Fruit fly (Drosophila melanogaster) whole organism, embryonic: ENCODE data around the gene CG12702.
A peak's percentile ranks its signal among the peaks of the same experiment; 100 is the strongest.

Experiments used
- ATbp ChIP-seq: fragments of 200-800 bp; sonication (Bioruptor generic); optimal IDR thresholded peaks from 2 replicates; lab custom pipeline; 2017; ENCODE audit warnings: missing biosample characterization, mild to moderate bottlenecking, missing genetic modification characterization, missing genetic modification reagents
- B-H2 ChIP-seq: fragments of 200-800 bp; sonication (Bioruptor generic); optimal IDR thresholded peaks from 2 replicates; lab custom pipeline; 2018; ENCODE audit warnings: missing biosample characterization, mild to moderate bottlenecking, missing genetic modification characterization
- CG10209 ChIP-seq: fragments of 200-800 bp; sonication (Bioruptor generic); optimal IDR thresholded peaks from 3 replicates; lab custom pipeline; 2017; ENCODE audit warnings: missing biosample characterization, mild to moderate bottlenecking, missing genetic modification characterization, missing genetic modification reagents
- CG1024 ChIP-seq: fragments of 200-800 bp; sonication (Bioruptor generic); IDR thresholded peaks from 2 replicates; pipeline ENCODE4 v1.3.6; 2022; ENCODE audit warnings: missing biosample characterization, missing genetic modification characterization
- CG10543 ChIP-seq: fragments of 200-800 bp; sonication (Bioruptor generic); optimal IDR thresholded peaks from 3 replicates; lab custom pipeline; 2017; ENCODE audit warnings: missing biosample characterization, mild to moderate bottlenecking, missing genetic modification characterization, moderate library complexity
- CG11398 ChIP-seq: fragments of 200-800 bp; sonication (Bioruptor generic); optimal IDR thresholded peaks from 2 replicates; lab custom pipeline; 2016; ENCODE audit warnings: missing biosample characterization, missing genetic modification characterization
- CG14441 ChIP-seq: fragments of 200-800 bp; sonication (Bioruptor generic); IDR thresholded peaks from 2 replicates; pipeline ENCODE4 v1.3.6; 2022; ENCODE audit warnings: missing biosample characterization, missing genetic modification characterization
- CG1602 ChIP-seq: fragments of 200-800 bp; sonication (Bioruptor generic); optimal IDR thresholded peaks from 3 replicates; lab custom pipeline; 2016; ENCODE audit warnings: missing biosample characterization, missing genetic modification characterization
- CG16779 ChIP-seq: fragments of 200-800 bp; sonication (Bioruptor generic); IDR thresholded peaks from 2 replicates; pipeline ENCODE4 v1.3.6; 2022; ENCODE audit warnings: missing biosample characterization, missing genetic modification characterization
- CG2712 ChIP-seq: fragments of 200-800 bp; optimal IDR thresholded peaks from 3 replicates; lab custom pipeline; 2019; ENCODE audit warnings: missing biosample characterization, mild to moderate bottlenecking, missing genetic modification characterization, moderate library complexity
- CG30431 ChIP-seq: fragments of 200-800 bp; sonication (Bioruptor generic); optimal IDR thresholded peaks from 2 replicates; lab custom pipeline; 2017; ENCODE audit warnings: missing biosample characterization, missing genetic modification characterization
- CG3407 ChIP-seq: fragments of 200-800 bp; sonication (Bioruptor generic); optimal IDR thresholded peaks from 2 replicates; lab custom pipeline; 2018; ENCODE audit warnings: missing biosample characterization, mild to moderate bottlenecking, missing genetic modification characterization
- CG4424 ChIP-seq: fragments of 200-800 bp; sonication (Bioruptor generic); optimal IDR thresholded peaks from 3 replicates; lab custom pipeline; 2016; ENCODE audit warnings: missing biosample characterization, missing genetic modification characterization
- CG5245 ChIP-seq: fragments of 200-800 bp; sonication (Bioruptor generic); optimal IDR thresholded peaks from 3 replicates; lab custom pipeline; 2016; ENCODE audit warnings: missing biosample characterization, missing genetic modification characterization
- CG7271 ChIP-seq: fragments of 200-800 bp; sonication (Bioruptor generic); optimal IDR thresholded peaks from 2 replicates; lab custom pipeline; 2018; ENCODE audit warnings: missing biosample characterization, mild to moderate bottlenecking, missing genetic modification characterization, moderate library complexity
- CG7372 ChIP-seq: fragments of 200-800 bp; sonication (Bioruptor generic); IDR thresholded peaks from 2 replicates; pipeline ENCODE4 v1.3.6; 2022; ENCODE audit warnings: missing biosample characterization, missing genetic modification characterization
- CG7928 ChIP-seq: fragments of 200-800 bp; sonication (Bioruptor generic); optimal IDR thresholded peaks from 2 replicates; lab custom pipeline; 2017; ENCODE audit warnings: missing biosample characterization, mild to moderate bottlenecking, missing genetic modification characterization
- CG9437 ChIP-seq: fragments of 200-800 bp; sonication (Bioruptor generic); optimal IDR thresholded peaks from 2 replicates; lab custom pipeline; 2018; ENCODE audit warnings: missing biosample characterization, mild to moderate bottlenecking, missing genetic modification characterization
- CG9609 ChIP-seq: fragments of 200-800 bp; sonication (Bioruptor generic); optimal IDR thresholded peaks from 3 replicates; lab custom pipeline; 2016; ENCODE audit warnings: missing biosample characterization, missing genetic modification characterization
- Ets65A ChIP-seq: fragments of 200-800 bp; sonication (Bioruptor generic); peaks from one replicate; lab custom pipeline; 2016; ENCODE audit warnings: missing biosample characterization, missing genetic modification characterization
- Fer3 ChIP-seq: fragments of 200-800 bp; sonication (Bioruptor generic); optimal IDR thresholded peaks from 2 replicates; lab custom pipeline; 2018; ENCODE audit warnings: missing biosample characterization, mild to moderate bottlenecking, missing genetic modification characterization, moderate library complexity
- H2.0 ChIP-seq: fragments of 200-800 bp; sonication (Bioruptor generic); IDR thresholded peaks from 2 replicates; pipeline ENCODE4 v1.3.6; 2022; ENCODE audit warnings: missing biosample characterization, missing genetic modification characterization
- Hey ChIP-seq: fragments of 200-800 bp; sonication (Bioruptor generic); optimal IDR thresholded peaks from 3 replicates; lab custom pipeline; 2018; ENCODE audit warnings: missing biosample characterization, mild to moderate bottlenecking, missing genetic modification characterization
- Hr78 ChIP-seq, 2 experiments: fragments of 200-800 bp in 1 of 2; fragments of >200 bp in 1 of 2; sonication (Bioruptor generic) in 1 of 2; optimal IDR thresholded peaks; 2 replicates each; lab custom pipeline; 2017 to 2019; ENCODE audit warnings: missing biosample characterization in 2 of 2, missing genetic modification characterization in 2 of 2, mild to moderate bottlenecking in 1 of 2, moderate library complexity in 1 of 2
- Jarid2 ChIP-seq: fragments of 200-800 bp; sonication (Bioruptor generic); optimal IDR thresholded peaks from 3 replicates; lab custom pipeline; 2017; ENCODE audit warnings: mild to moderate bottlenecking, missing biosample characterization, missing genetic modification reagents, missing genetic modification characterization
- Mad ChIP-seq: fragments of 200-800 bp; sonication (Bioruptor generic); optimal IDR thresholded peaks from 2 replicates; lab custom pipeline; 2016; ENCODE audit warnings: missing biosample characterization, missing genetic modification characterization
- Myb ChIP-seq: fragments of 200-800 bp; sonication (Bioruptor generic); optimal IDR thresholded peaks from 2 replicates; lab custom pipeline; 2016; ENCODE audit warnings: missing biosample characterization, missing genetic modification characterization
- Oaz ChIP-seq: fragments of 200-800 bp; sonication (Bioruptor generic); IDR thresholded peaks from 2 replicates; pipeline ENCODE4 v1.3.6; 2022; ENCODE audit warnings: missing biosample characterization, missing genetic modification characterization
- Sox102F ChIP-seq: fragments of 200-800 bp; sonication (Bioruptor generic); optimal IDR thresholded peaks from 2 replicates; lab custom pipeline; 2018; ENCODE audit warnings: missing biosample characterization, mild to moderate bottlenecking, missing genetic modification characterization, moderate library complexity
- Sry-δ ChIP-seq: fragments of 200-800 bp; sonication (Bioruptor generic); optimal IDR thresholded peaks from 2 replicates; lab custom pipeline; 2016; ENCODE audit warnings: missing biosample characterization, missing genetic modification characterization
- amos ChIP-seq: fragments of 200-800 bp; sonication (Bioruptor generic); IDR thresholded peaks from 2 replicates; pipeline ENCODE4 v1.3.6; 2022; ENCODE audit warnings: missing biosample characterization, missing genetic modification characterization; ENCODE audit not compliant: partially characterized antibody
- bcd ChIP-seq: fragments of 200-800 bp; sonication (Bioruptor generic); optimal IDR thresholded peaks from 2 replicates; lab custom pipeline; 2017; ENCODE audit warnings: missing biosample characterization, mild to moderate bottlenecking, missing genetic modification characterization
- chinmo ChIP-seq: fragments of 200-800 bp; sonication (Bioruptor generic); IDR thresholded peaks from 4 replicates; pipeline ENCODE4 v1.3.6; 2022; ENCODE audit warnings: missing biosample characterization, missing genetic modification characterization; ENCODE audit not compliant: partially characterized antibody
- disco-r ChIP-seq: fragments of 200-800 bp; sonication (Bioruptor generic); optimal IDR thresholded peaks from 2 replicates; lab custom pipeline; 2016; ENCODE audit warnings: missing biosample characterization, missing genetic modification characterization
- dmrt11E ChIP-seq: fragments of 200-800 bp; sonication (Bioruptor generic); optimal IDR thresholded peaks from 3 replicates; lab custom pipeline; 2018; ENCODE audit warnings: missing biosample characterization, mild to moderate bottlenecking, missing genetic modification characterization, moderate library complexity
- fd102C ChIP-seq: fragments of 200-800 bp; sonication (Bioruptor generic); optimal IDR thresholded peaks from 2 replicates; lab custom pipeline; 2018; ENCODE audit warnings: missing biosample characterization, mild to moderate bottlenecking, missing genetic modification characterization, moderate library complexity
- mirr ChIP-seq: fragments of 200-800 bp; sonication (Bioruptor generic); optimal IDR thresholded peaks from 3 replicates; lab custom pipeline; 2018; ENCODE audit warnings: missing biosample characterization, mild to moderate bottlenecking, missing genetic modification characterization
- otp ChIP-seq: fragments of 200-800 bp; sonication (Bioruptor generic); IDR thresholded peaks from 3 replicates; pipeline ENCODE4, ENCODE4 v1.3.6; 2022; ENCODE audit warnings: missing biosample characterization, missing genetic modification characterization
- prd ChIP-seq, 3 experiments: fragments of >200 bp in 2 of 3; fragments of 200-800 bp in 1 of 3; sonication (Bioruptor generic) in 1 of 3; optimal IDR thresholded peaks in 2 of 3; IDR thresholded peaks in 1 of 3; 2 replicates in 2 of 3; 3 replicates in 1 of 3; pipeline versions ENCODE4 v1.3.6 to Lab custom; 2017 to 2022; ENCODE audit warnings: missing biosample characterization in 1 of 3, missing genetic modification characterization in 1 of 3
- ranshi ChIP-seq: fragments of 200-800 bp; sonication (Bioruptor generic); IDR thresholded peaks from 2 replicates; pipeline ENCODE4 v1.3.6; 2022; ENCODE audit warnings: missing biosample characterization, missing genetic modification characterization
- rib ChIP-seq: fragments of 200-800 bp; sonication (Bioruptor generic); IDR thresholded peaks from 2 replicates; pipeline ENCODE4 v1.3.6; 2022; ENCODE audit warnings: missing biosample characterization, missing genetic modification characterization
- sc ChIP-seq, 3 experiments: fragments of >200 bp in 2 of 3; fragments of 200-800 bp in 1 of 3; sonication (Bioruptor generic) in 1 of 3; optimal IDR thresholded peaks; 2 replicates in 2 of 3; 3 replicates in 1 of 3; lab custom pipeline; 2017; ENCODE audit warnings: mild to moderate bottlenecking in 1 of 3, missing biosample characterization in 1 of 3, missing genetic modification characterization in 1 of 3, missing genetic modification reagents in 1 of 3
- shn ChIP-seq: fragments of 200-800 bp; sonication (Bioruptor generic); optimal IDR thresholded peaks from 3 replicates; lab custom pipeline; 2016; ENCODE audit warnings: missing biosample characterization, missing genetic modification characterization
- so ChIP-seq: fragments of 200-800 bp; sonication (Bioruptor generic); IDR thresholded peaks from 3 replicates; pipeline ENCODE4 v1.3.6; 2022; ENCODE audit warnings: missing biosample characterization, missing genetic modification characterization
- stwl ChIP-seq: fragments of 200-800 bp; sonication (Bioruptor generic); optimal IDR thresholded peaks from 3 replicates; lab custom pipeline; 2018; ENCODE audit warnings: missing biosample characterization, mild to moderate bottlenecking, missing genetic modification characterization, moderate library complexity
- tio ChIP-seq: fragments of 200-800 bp; sonication (Bioruptor generic); optimal IDR thresholded peaks from 2 replicates; lab custom pipeline; 2017; ENCODE audit warnings: missing biosample characterization, missing genetic modification characterization, inconsistent platforms
- trh ChIP-seq: fragments of 200-800 bp; sonication (Bioruptor generic); optimal IDR thresholded peaks from 2 replicates; lab custom pipeline; 2016; ENCODE audit warnings: missing biosample characterization, missing genetic modification characterization
- wdn ChIP-seq: fragments of 200-800 bp; sonication (Bioruptor generic); IDR thresholded peaks from 2 replicates; pipeline ENCODE4 v1.3.6; 2022; ENCODE audit warnings: missing biosample characterization, missing genetic modification characterization
- zen ChIP-seq: fragments of 200-800 bp; sonication (Bioruptor generic); optimal IDR thresholded peaks from 3 replicates; lab custom pipeline; 2018; ENCODE audit warnings: missing biosample characterization, mild to moderate bottlenecking, missing genetic modification characterization, moderate library complexity

CG12702 gene

DNA sequence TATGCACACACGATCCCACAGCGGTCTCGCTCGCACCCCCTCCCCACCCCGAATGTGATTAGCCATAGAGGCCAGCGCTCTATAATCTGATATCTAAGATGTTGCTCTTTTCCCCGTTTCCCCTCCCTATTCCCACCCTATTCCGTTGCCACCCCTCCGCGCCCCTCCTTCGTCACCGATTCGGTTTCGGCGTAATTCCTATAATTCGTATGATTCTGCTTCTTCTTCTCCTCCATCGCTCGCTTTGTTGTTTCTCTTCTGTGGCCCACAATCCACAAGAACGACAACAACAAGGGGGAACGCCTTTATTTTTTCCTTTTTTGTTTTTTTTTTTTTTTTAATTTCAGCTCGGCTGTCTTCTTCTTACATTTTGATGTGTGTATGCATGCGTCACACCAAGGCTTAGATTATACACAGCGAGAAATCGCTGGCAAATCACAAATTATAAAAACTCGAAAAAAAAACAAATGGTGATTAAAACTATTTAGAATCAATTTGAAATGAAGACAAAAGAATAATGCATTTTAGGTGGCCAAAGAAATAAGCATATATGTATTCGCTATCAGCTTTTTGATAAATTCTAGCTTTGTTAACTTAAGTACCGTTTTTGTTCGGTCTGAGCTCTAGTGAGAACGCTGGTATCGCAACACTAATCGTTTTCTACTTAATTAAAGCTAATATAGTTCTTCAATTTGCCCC, 5.3 kb upstream of the CG12702 start (continued):
- TF ChIP-seq CG7928 (GFP tag; lab: Kevin White, UChicago) (no peak), B-H2 (no peak), otp (GFP tag; lab: Robert Waterston, UW) (peak; percentile 51; the same call in 1 of the 3 replicates), Sry-δ (no peak), Ets65A (GFP tag; lab: Kevin White, UChicago) (peak; percentile 74), zen (tag; lab: Kevin White, UChicago) (peak; percentile 77), CG10209 (GFP tag; lab: Kevin White, UChicago) (peak; percentile 30), CG16779 (GFP tag; lab: Robert Waterston, UW) (no peak), CG9437 (GFP tag; lab: Kevin White, UChicago) (no peak), CG1602 (GFP tag; lab: Kevin White, UChicago) (peak; percentile 25), CG7372 (no peak), dmrt11E (tag; lab: Kevin White, UChicago) (peak; percentile 87), mirr (GFP tag; lab: Kevin White, UChicago) (no peak), CG11398 (GFP tag; lab: Kevin White, UChicago) (no peak), so (GFP tag; lab: Robert Waterston, UW) (no peak), wdn (GFP tag; lab: Robert Waterston, UW) (no peak), Oaz (GFP tag; lab: Robert Waterston, UW) (no peak), chinmo (GFP tag; lab: Robert Waterston, UW) (no peak), stwl (tag; lab: Kevin White, UChicago) (peak; percentile 20), CG9609 (no peak), CG1024 (GFP tag; lab: Robert Waterston, UW) (no peak), CG3407 (GFP tag; lab: Kevin White, UChicago) (peak; percentile 4), ATbp (GFP tag; lab: Kevin White, UChicago) (peak; percentile 25), CG7271 (no peak), Mad (GFP tag; lab: Kevin White, UChicago) (peak; percentile 3), CG14441 (GFP tag; lab: Robert Waterston, UW) (no peak), CG4424 (GFP tag; lab: Kevin White, UChicago) (peak; percentile 65), CG5245 (GFP tag; lab: Kevin White, UChicago) (peak; percentile 26), CG10543 (GFP tag; lab: Kevin White, UChicago) (no peak), Hr78 (GFP tag; optimal IDR thresholded peaks at IDR 0.05; lab: Kevin White, UChicago) (no peak), CG2712 (peak; percentile 74), CG30431 (GFP tag; lab: Kevin White, UChicago) (peak; percentile 36), Myb (GFP tag; lab: Kevin White, UChicago) (no peak), rib (GFP tag; lab: Robert Waterston, UW) (no peak), Hey (tag; lab: Kevin White, UChicago) (no peak), amos (GFP tag; lab: Robert Waterston, UW) (no peak), sc (optimal IDR thresholded peaks at IDR 0.05; lab: Kevin White, UChicago) (no peak), sc (GFP tag; optimal IDR thresholded peaks at IDR 0.05; lab: Kevin White, UChicago) (no peak), ranshi (GFP tag; lab: Robert Waterston, UW) (peak; percentile 24; the same call in 1 of the 2 replicates), fd102C (GFP tag; lab: Kevin White, UChicago) (peak; percentile 8), H2.0 (no peak), tio (no peak), bcd (peak; percentile 13), disco-r (GFP tag; lab: Kevin White, UChicago) (no peak), Sox102F (peak; percentile 21), shn (GFP tag; lab: Kevin White, UChicago) (peak; percentile 23), trh (GFP tag; lab: Kevin White, UChicago) (no peak), prd (optimal IDR thresholded peaks at IDR 0.05; lab: Kevin White, UChicago) (no peak), prd (GFP tag; IDR thresholded peaks at IDR 0.05; lab: Robert Waterston, UW) (peak; percentile 61; the same call in 2 of the 3 replicates), Fer3 (tag; lab: Kevin White, UChicago) (peak; percentile 25), Jarid2 (GFP tag; lab: Kevin White, UChicago) (no peak)
